Worm (Caenorhabditis elegans): Measurements from ENCODE around the gene K12H4.6.

K12H4.6 gene

DNA sequence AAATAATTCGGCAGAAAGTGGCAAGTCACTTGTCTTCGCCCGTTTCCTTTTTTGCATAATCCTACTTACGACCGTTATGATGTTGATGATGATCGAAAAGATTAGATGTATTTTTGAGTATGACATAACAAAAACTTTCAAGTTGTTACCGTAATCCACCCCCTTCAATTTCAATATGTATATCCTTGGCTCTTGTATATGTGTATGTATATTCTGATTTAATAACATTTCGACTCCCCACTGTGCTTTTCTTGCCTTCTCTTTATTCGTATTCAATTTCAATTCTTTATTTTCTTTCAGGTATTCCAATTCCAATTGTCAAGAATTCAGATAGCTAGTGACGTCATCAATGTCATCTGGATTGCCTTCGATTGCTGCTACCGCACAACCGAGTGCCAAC lies 24.3 kb upstream of the K12H4.6 start, which contains the start of gene pros-1:
Gene pros-1, plus strand, starts transcription at position 301 of the 400 bp plus-strand sequence.
- no peak for TF ChIP-seq mdl-1 (tag; optimal IDR thresholded peaks at IDR 0.05)
- TF ChIP-seq nhr-11 (tag; optimal IDR thresholded peaks at IDR 0.05), result no peak
- TF ChIP-seq sma-9 (GFP tag; optimal IDR thresholded peaks at IDR 0.05), result no peak
- no peak for TF ChIP-seq sma-9 (tag; optimal IDR thresholded peaks at IDR 0.05)
- TF ChIP-seq nhr-237 (tag; optimal IDR thresholded peaks at IDR 0.05), result no peak
- no peak for TF ChIP-seq nhr-23 (tag; optimal IDR thresholded peaks at IDR 0.05)
- TF ChIP-seq lsy-2 (tag; optimal IDR thresholded peaks at IDR 0.05), result no peak
- TF ChIP-seq ZK546.5 (tag; optimal IDR thresholded peaks at IDR 0.05), result no peak
- TF ChIP-seq dmd-4 (tag; optimal IDR thresholded peaks at IDR 0.05), result no peak
- TF ChIP-seq C34F6.9 (tag; optimal IDR thresholded peaks at IDR 0.05), result no peak
- TF ChIP-seq nhr-25 (tag; optimal IDR thresholded peaks at IDR 0.05), result no peak
- TF ChIP-seq ceh-16 (tag; optimal IDR thresholded peaks at IDR 0.05), result no peak
- no peak for TF ChIP-seq elt-1 (tag; optimal IDR thresholded peaks at IDR 0.05)
- no peak for TF ChIP-seq peb-1 (tag; optimal IDR thresholded peaks at IDR 0.05)
- TF ChIP-seq ama-1 (optimal IDR thresholded peaks at IDR 0.05), result no peak
- TF ChIP-seq lin-39 (tag; optimal IDR thresholded peaks at IDR 0.05), result no peak
- TF ChIP-seq sem-4 (tag; optimal IDR thresholded peaks at IDR 0.05), result no peak
- no peak for TF ChIP-seq nhr-6 (tag; optimal IDR thresholded peaks at IDR 0.05)
- no peak for TF ChIP-seq Y55F3AM.14 (GFP tag; optimal IDR thresholded peaks at IDR 0.05)
- no peak for TF ChIP-seq F13H6.1 (tag; optimal IDR thresholded peaks at IDR 0.05)
- TF ChIP-seq nhr-21 (tag; optimal IDR thresholded peaks at IDR 0.05), result no peak

DNA sequence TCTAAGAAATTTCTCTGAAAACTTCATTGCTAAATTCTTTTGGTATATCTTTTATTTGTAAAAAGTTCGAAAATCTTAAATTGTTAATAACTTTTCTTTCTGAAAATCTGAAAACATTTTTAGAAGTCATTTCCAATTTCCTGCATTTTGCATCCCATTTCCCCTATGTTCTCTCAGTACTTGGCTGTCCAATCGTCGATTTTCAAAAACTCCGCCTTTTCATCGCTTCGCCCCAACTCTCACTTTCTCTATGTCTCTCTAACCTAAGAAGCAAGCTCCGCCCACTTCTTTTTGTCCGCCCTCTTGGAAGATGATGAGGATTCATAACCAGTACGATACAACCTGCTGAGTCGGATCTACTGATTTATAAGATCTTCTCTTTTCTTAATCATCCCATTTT lies 22.4 kb upstream of the K12H4.6 start:
- peak in 1 of 2 experiments; percentile 42 for TF ChIP-seq lsy-2 (tag; optimal IDR thresholded peaks at IDR 0.05)
- no peak for TF ChIP-seq dmd-4 (tag; optimal IDR thresholded peaks at IDR 0.05)

ce11 chrIII:8063659-8064058 lies 21.0 kb upstream of the K12H4.6 start:
- TF ChIP-seq ama-1 (optimal IDR thresholded peaks at IDR 0.05) (no peak), unc-62 (GFP tag; optimal IDR thresholded peaks at IDR 0.05) (no peak), sma-9 (GFP tag; optimal IDR thresholded peaks at IDR 0.05) (no peak), sma-9 (tag; optimal IDR thresholded peaks at IDR 0.05) (no peak), ztf-11 (tag; optimal IDR thresholded peaks at IDR 0.05) (no peak), nhr-77 (tag; optimal IDR thresholded peaks at IDR 0.05) (no peak), egl-27 (tag; optimal IDR thresholded peaks at IDR 0.05) (no peak), lin-39 (tag; optimal IDR thresholded peaks at IDR 0.05) (no peak), unc-55 (GFP tag; optimal IDR thresholded peaks at IDR 0.05) (no peak), crh-2 (tag; optimal IDR thresholded peaks at IDR 0.05) (no peak), mbf-1 (tag; optimal IDR thresholded peaks at IDR 0.05) (no peak), C34F6.9 (tag; optimal IDR thresholded peaks at IDR 0.05) (no peak), lin-11 (tag; optimal IDR thresholded peaks at IDR 0.05) (no peak), lsy-2 (tag; optimal IDR thresholded peaks at IDR 0.05) (no peak), alr-1 (tag; optimal IDR thresholded peaks at IDR 0.05) (no peak), ceh-82 (tag; optimal IDR thresholded peaks at IDR 0.05) (no peak), zag-1 (tag; optimal IDR thresholded peaks at IDR 0.05) (no peak), dmd-4 (tag; optimal IDR thresholded peaks at IDR 0.05) (no peak), nhr-10 (tag; optimal IDR thresholded peaks at IDR 0.05) (no peak), nhr-6 (tag; optimal IDR thresholded peaks at IDR 0.05) (no peak)

DNA sequence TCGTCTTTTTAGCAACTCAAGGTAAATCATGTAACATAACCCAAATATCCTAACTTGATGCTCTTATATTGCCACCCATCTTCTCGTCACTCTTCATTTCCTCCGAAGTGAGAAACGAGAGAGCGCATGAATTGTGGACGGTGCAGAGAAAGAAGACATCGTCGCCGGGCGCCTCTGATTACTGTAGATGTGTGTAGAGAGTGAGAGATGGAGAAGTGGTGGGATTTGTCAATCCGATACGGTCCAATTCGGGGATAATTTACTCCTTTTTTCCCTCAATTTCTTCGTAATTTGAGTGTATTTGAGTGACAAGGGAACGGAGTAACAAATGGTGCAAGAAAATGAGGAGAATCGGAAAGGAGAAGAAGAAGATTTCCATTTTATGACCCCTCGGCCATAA lies 18.4 kb upstream of the K12H4.6 start:
- no peak for TF ChIP-seq mdl-1 (tag; optimal IDR thresholded peaks at IDR 0.05)
- no peak for TF ChIP-seq skn-1 (tag; optimal IDR thresholded peaks at IDR 0.05)
- TF ChIP-seq lin-11 (tag; optimal IDR thresholded peaks at IDR 0.05), result no peak
- TF ChIP-seq C34F6.9 (tag; optimal IDR thresholded peaks at IDR 0.05), result no peak
- TF ChIP-seq crh-2 (tag; optimal IDR thresholded peaks at IDR 0.05), result no peak
- no peak for TF ChIP-seq ceh-16 (tag; optimal IDR thresholded peaks at IDR 0.05)
- TF ChIP-seq ceh-82 (tag; optimal IDR thresholded peaks at IDR 0.05), result no peak
- TF ChIP-seq lsy-2 (tag; optimal IDR thresholded peaks at IDR 0.05), result peak in 1 of 2 experiments; percentile 12
- no peak for TF ChIP-seq lin-39 (tag; optimal IDR thresholded peaks at IDR 0.05)

DNA sequence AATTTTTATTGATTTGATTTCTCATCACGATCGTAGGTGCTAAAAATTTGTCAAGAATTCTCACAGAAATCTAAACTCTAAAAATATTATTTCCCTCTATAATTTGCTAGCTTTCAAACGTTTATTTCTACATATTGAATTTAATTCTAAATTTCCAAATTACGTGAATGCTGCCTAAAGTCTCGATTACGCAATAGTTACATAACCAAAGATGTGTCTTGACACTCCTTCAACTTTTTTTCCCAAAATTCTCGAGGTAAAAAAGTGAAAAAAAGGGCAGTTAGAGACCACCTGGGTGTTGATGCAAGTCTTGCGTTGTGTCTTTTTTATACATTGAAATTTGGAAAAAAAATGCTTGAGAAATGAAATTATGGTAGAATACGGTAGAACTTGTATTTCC lies 9.2 kb upstream of the K12H4.6 start:
- no peak for TF ChIP-seq fos-1 (tag; optimal IDR thresholded peaks at IDR 0.05)
- no peak for TF ChIP-seq zag-1 (tag; optimal IDR thresholded peaks at IDR 0.05)
- TF ChIP-seq skn-1 (tag; optimal IDR thresholded peaks at IDR 0.05), result no peak
- no peak for TF ChIP-seq nhr-23 (tag; optimal IDR thresholded peaks at IDR 0.05)
- no peak for TF ChIP-seq mbf-1 (tag; optimal IDR thresholded peaks at IDR 0.05)
- no peak for TF ChIP-seq lin-11 (tag; optimal IDR thresholded peaks at IDR 0.05)
- no peak for TF ChIP-seq mdl-1 (tag; optimal IDR thresholded peaks at IDR 0.05)
- no peak for TF ChIP-seq nhr-10 (tag; optimal IDR thresholded peaks at IDR 0.05)
- no peak for TF ChIP-seq nhr-21 (tag; optimal IDR thresholded peaks at IDR 0.05)
- no peak for TF ChIP-seq mab-5 (tag; optimal IDR thresholded peaks at IDR 0.05)
- TF ChIP-seq ceh-16 (tag; optimal IDR thresholded peaks at IDR 0.05), result no peak
- TF ChIP-seq dmd-4 (tag; optimal IDR thresholded peaks at IDR 0.05), result no peak
- no peak for TF ChIP-seq unc-39 (tag; optimal IDR thresholded peaks at IDR 0.05)
- no peak for TF ChIP-seq elt-1 (tag; optimal IDR thresholded peaks at IDR 0.05)
- TF ChIP-seq nhr-77 (tag; optimal IDR thresholded peaks at IDR 0.05), result no peak
- TF ChIP-seq ZK546.5 (tag; optimal IDR thresholded peaks at IDR 0.05), result no peak
